Fruit fly (Drosophila melanogaster) whole organism, embryonic: ENCODE measurements around the gene NitFhit.

Source experiments
- Aef1 ChIP-seq: fragments of 200-800 bp; sonication (Bioruptor generic); IDR thresholded peaks from 3 replicates; pipeline ENCODE4 v1.3.6; 2022; ENCODE audit warnings: missing biosample characterization, missing genetic modification characterization
- Atf3 ChIP-seq: fragments of 200-800 bp; sonication (Bioruptor generic); optimal IDR thresholded peaks from 3 replicates; lab custom pipeline; 2016; ENCODE audit warnings: missing biosample characterization, missing genetic modification characterization
- CG10147 ChIP-seq: fragments of 200-800 bp; sonication (Bioruptor generic); optimal IDR thresholded peaks from 2 replicates; lab custom pipeline; 2019; ENCODE audit warnings: missing biosample characterization, mild to moderate bottlenecking, missing genetic modification characterization, moderate library complexity
- CG10209 ChIP-seq: fragments of 200-800 bp; sonication (Bioruptor generic); optimal IDR thresholded peaks from 3 replicates; lab custom pipeline; 2017; ENCODE audit warnings: missing biosample characterization, mild to moderate bottlenecking, missing genetic modification characterization, missing genetic modification reagents
- CG11398 ChIP-seq: fragments of 200-800 bp; sonication (Bioruptor generic); optimal IDR thresholded peaks from 2 replicates; lab custom pipeline; 2016; ENCODE audit warnings: missing biosample characterization, missing genetic modification characterization
- CG12219 ChIP-seq: fragments of 200-800 bp; sonication (Bioruptor generic); optimal IDR thresholded peaks from 3 replicates; lab custom pipeline; 2018; ENCODE audit warnings: missing biosample characterization, mild to moderate bottlenecking, missing genetic modification characterization
- CG12942 ChIP-seq: fragments of 200-800 bp; sonication (Bioruptor generic); optimal IDR thresholded peaks from 3 replicates; lab custom pipeline; 2016; ENCODE audit warnings: missing biosample characterization, missing genetic modification characterization
- CG13624 ChIP-seq: fragments of 200-800 bp; sonication (Bioruptor generic); optimal IDR thresholded peaks from 2 replicates; lab custom pipeline; 2016; ENCODE audit warnings: missing biosample characterization, missing genetic modification characterization
- CG16813 ChIP-seq: fragments of 200-800 bp; sonication (Bioruptor generic); IDR thresholded peaks from 3 replicates; pipeline ENCODE4 v1.3.6; 2022; ENCODE audit warnings: missing biosample characterization, missing genetic modification characterization; ENCODE audit not compliant: partially characterized antibody
- CG17186 ChIP-seq: fragments of 200-800 bp; sonication (Bioruptor generic); optimal IDR thresholded peaks from 3 replicates; lab custom pipeline; 2017; ENCODE audit warnings: missing biosample characterization, missing genetic modification reagents, missing genetic modification characterization
- CG17361 ChIP-seq: fragments of 200-800 bp; sonication (Bioruptor generic); IDR thresholded peaks from 3 replicates; pipeline ENCODE4 v1.3.6; 2022; ENCODE audit warnings: missing biosample characterization, missing genetic modification characterization
- CG18011 ChIP-seq: fragments of 200-800 bp; sonication (Bioruptor generic); optimal IDR thresholded peaks from 2 replicates; lab custom pipeline; 2017; ENCODE audit warnings: missing biosample characterization, missing genetic modification characterization, mild to moderate bottlenecking, moderate library complexity, missing genotype
- CG2129 ChIP-seq: fragments of 200-800 bp; sonication (Bioruptor generic); IDR thresholded peaks from 2 replicates; pipeline ENCODE4 v1.3.6; 2022; ENCODE audit warnings: missing biosample characterization, missing genetic modification characterization; ENCODE audit not compliant: partially characterized antibody
- CG30020 ChIP-seq: fragments of 200-800 bp; optimal IDR thresholded peaks from 2 replicates; lab custom pipeline; 2019; ENCODE audit warnings: missing biosample characterization, mild to moderate bottlenecking, missing genetic modification characterization, moderate library complexity
- CG34224 ChIP-seq: fragments of 200-800 bp; sonication (Bioruptor generic); IDR thresholded peaks from 3 replicates; pipeline ENCODE4 v1.3.6; 2022; ENCODE audit warnings: missing biosample characterization, missing genetic modification characterization; ENCODE audit not compliant: partially characterized antibody
- CG4328 ChIP-seq: fragments of 200-800 bp; sonication (Bioruptor generic); optimal IDR thresholded peaks from 3 replicates; lab custom pipeline; 2017; ENCODE audit warnings: missing biosample characterization, missing genetic modification reagents, missing genetic modification characterization
- CG4360 ChIP-seq: fragments of 200-800 bp; sonication (Bioruptor generic); IDR thresholded peaks from 2 replicates; pipeline ENCODE4 v1.3.6; 2022; ENCODE audit warnings: missing biosample characterization, missing genetic modification characterization
- CG5245 ChIP-seq: fragments of 200-800 bp; sonication (Bioruptor generic); optimal IDR thresholded peaks from 3 replicates; lab custom pipeline; 2016; ENCODE audit warnings: missing biosample characterization, missing genetic modification characterization
- CG6813 ChIP-seq: fragments of 200-800 bp; sonication (Bioruptor generic); optimal IDR thresholded peaks from 2 replicates; lab custom pipeline; 2017; ENCODE audit warnings: missing biosample characterization, missing genetic modification characterization, mild to moderate bottlenecking, moderate library complexity, missing genetic modification reagents
- CkIIα-i1 ChIP-seq: fragments of 200-800 bp; sonication (Bioruptor generic); IDR thresholded peaks from 2 replicates; pipeline ENCODE4 v1.3.6; 2022; ENCODE audit warnings: missing biosample characterization, missing genetic modification characterization
- D ChIP-seq, 2 experiments: fragments of 200-800 bp in 1 of 2; fragments of >200 bp in 1 of 2; sonication (Bioruptor generic) in 1 of 2; optimal IDR thresholded peaks; 2 replicates in 1 of 2; 3 replicates in 1 of 2; lab custom pipeline; 2017; ENCODE audit warnings: mild to moderate bottlenecking in 1 of 2, missing biosample characterization in 1 of 2, missing genetic modification characterization in 1 of 2, missing genetic modification reagents in 1 of 2
- E2f1 ChIP-seq: fragments of 200-800 bp; sonication (Bioruptor generic); IDR thresholded peaks from 2 replicates; pipeline ENCODE4 v1.3.6; 2022; ENCODE audit warnings: missing biosample characterization, missing genetic modification characterization
- Gsc ChIP-seq: fragments of 200-800 bp; sonication (Bioruptor generic); IDR thresholded peaks from 2 replicates; pipeline ENCODE4 v1.3.6; 2022; ENCODE audit warnings: missing biosample characterization, missing genetic modification characterization
- Hr78 ChIP-seq, 2 experiments: fragments of 200-800 bp in 1 of 2; fragments of >200 bp in 1 of 2; sonication (Bioruptor generic) in 1 of 2; optimal IDR thresholded peaks; 2 replicates each; lab custom pipeline; 2017 to 2019; ENCODE audit warnings: missing biosample characterization in 2 of 2, missing genetic modification characterization in 2 of 2, mild to moderate bottlenecking in 1 of 2, moderate library complexity in 1 of 2
- Med ChIP-seq: fragments of 200-800 bp; sonication (Bioruptor generic); peaks from one replicate; lab custom pipeline; 2016; ENCODE audit warnings: missing biosample characterization, missing genetic modification characterization, mild to moderate bottlenecking, inconsistent platforms, moderate library complexity
- NC2β ChIP-seq: fragments of 200-800 bp; sonication (Bioruptor generic); optimal IDR thresholded peaks from 2 replicates; lab custom pipeline; 2016; ENCODE audit warnings: missing biosample characterization, missing genetic modification characterization
- NfI ChIP-seq: fragments of 200-800 bp; sonication (Bioruptor generic); optimal IDR thresholded peaks from 3 replicates; lab custom pipeline; 2018; ENCODE audit warnings: missing biosample characterization, mild to moderate bottlenecking, missing genetic modification characterization, moderate library complexity
- Oaz ChIP-seq: fragments of 200-800 bp; sonication (Bioruptor generic); IDR thresholded peaks from 2 replicates; pipeline ENCODE4 v1.3.6; 2022; ENCODE audit warnings: missing biosample characterization, missing genetic modification characterization
- Oli ChIP-seq: fragments of 200-800 bp; sonication (Bioruptor generic); optimal IDR thresholded peaks from 2 replicates; lab custom pipeline; 2018; ENCODE audit warnings: missing biosample characterization, mild to moderate bottlenecking, missing genetic modification characterization, moderate library complexity
- Tbp ChIP-seq: fragments of >200 bp; optimal IDR thresholded peaks from 2 replicates; lab custom pipeline; 2018; ENCODE audit warnings: missing biosample characterization, missing genetic modification characterization
- ap ChIP-seq: fragments of 200-800 bp; sonication (Bioruptor generic); IDR thresholded peaks from 2 replicates; pipeline ENCODE4 v1.3.6; 2022; ENCODE audit warnings: missing biosample characterization, missing genetic modification characterization
- ara ChIP-seq: fragments of 200-800 bp; sonication (Bioruptor generic); IDR thresholded peaks from 2 replicates; pipeline ENCODE4 v1.3.6; 2022; ENCODE audit warnings: missing biosample characterization, missing genetic modification characterization
- caup ChIP-seq: fragments of 200-800 bp; sonication (Bioruptor generic); optimal IDR thresholded peaks from 3 replicates; lab custom pipeline; 2017; ENCODE audit warnings: missing biosample characterization, mild to moderate bottlenecking, missing genetic modification characterization, moderate library complexity; ENCODE audit not compliant: severe bottlenecking
- chinmo ChIP-seq: fragments of 200-800 bp; sonication (Bioruptor generic); IDR thresholded peaks from 4 replicates; pipeline ENCODE4 v1.3.6; 2022; ENCODE audit warnings: missing biosample characterization, missing genetic modification characterization; ENCODE audit not compliant: partially characterized antibody
- danr ChIP-seq: fragments of 200-800 bp; sonication (Bioruptor generic); IDR thresholded peaks from 2 replicates; pipeline ENCODE4 v1.3.6; 2022; ENCODE audit warnings: missing biosample characterization, missing genetic modification characterization
- dimm ChIP-seq: fragments of 200-800 bp; sonication (Bioruptor generic); IDR thresholded peaks from 2 replicates; pipeline ENCODE4 v1.3.6; 2022; ENCODE audit warnings: missing biosample characterization, missing genetic modification characterization
- dmrt11E ChIP-seq: fragments of 200-800 bp; sonication (Bioruptor generic); optimal IDR thresholded peaks from 3 replicates; lab custom pipeline; 2018; ENCODE audit warnings: missing biosample characterization, mild to moderate bottlenecking, missing genetic modification characterization, moderate library complexity
- en ChIP-seq: fragments of 200-800 bp; sonication (Bioruptor generic); optimal IDR thresholded peaks from 2 replicates; lab custom pipeline; 2016; ENCODE audit warnings: missing biosample characterization, missing genetic modification characterization
- fd3F ChIP-seq: fragments of 200-800 bp; sonication (Bioruptor generic); optimal IDR thresholded peaks from 2 replicates; lab custom pipeline; 2018; ENCODE audit warnings: missing biosample characterization, mild to moderate bottlenecking, missing genetic modification characterization, moderate library complexity
- lmd ChIP-seq: fragments of 200-800 bp; sonication (Bioruptor generic); IDR thresholded peaks from 2 replicates; pipeline ENCODE4 v1.3.6; 2022; ENCODE audit warnings: missing biosample characterization, missing genetic modification characterization
- luna ChIP-seq: fragments of 200-800 bp; sonication (Bioruptor generic); optimal IDR thresholded peaks from 2 replicates; lab custom pipeline; 2016; ENCODE audit warnings: missing biosample characterization, missing genetic modification characterization
- mld ChIP-seq: fragments of 200-800 bp; sonication (Bioruptor generic); IDR thresholded peaks from 3 replicates; pipeline ENCODE4 v1.3.6; 2022; ENCODE audit warnings: missing biosample characterization, missing genetic modification characterization; ENCODE audit not compliant: partially characterized antibody
- onecut ChIP-seq: fragments of 200-800 bp; sonication (Bioruptor generic); IDR thresholded peaks from 2 replicates; pipeline ENCODE4 v1.3.6; 2022; ENCODE audit warnings: missing biosample characterization, missing genetic modification characterization
- org-1 ChIP-seq: fragments of 200-800 bp; sonication (Bioruptor generic); optimal IDR thresholded peaks from 2 replicates; lab custom pipeline; 2017; ENCODE audit warnings: missing biosample characterization, missing genetic modification characterization
- otp ChIP-seq: fragments of 200-800 bp; sonication (Bioruptor generic); IDR thresholded peaks from 3 replicates; pipeline ENCODE4, ENCODE4 v1.3.6; 2022; ENCODE audit warnings: missing biosample characterization, missing genetic modification characterization
- seq ChIP-seq: fragments of 200-800 bp; sonication (Bioruptor generic); IDR thresholded peaks from 2 replicates; pipeline ENCODE4 v1.3.6; 2022; ENCODE audit warnings: missing biosample characterization, missing genetic modification characterization
- slp2 ChIP-seq: fragments of 200-800 bp; sonication (Bioruptor generic); optimal IDR thresholded peaks from 2 replicates; lab custom pipeline; 2016; ENCODE audit warnings: missing biosample characterization, missing genetic modification characterization
- tll ChIP-seq, 2 experiments: fragments of 200-800 bp in 1 of 2; fragments of >200 bp in 1 of 2; sonication (Bioruptor generic) in 1 of 2; optimal IDR thresholded peaks; 2 replicates each; lab custom pipeline; 2017 to 2019; ENCODE audit warnings: missing biosample characterization in 2 of 2, missing genetic modification characterization in 2 of 2, mild to moderate bottlenecking in 1 of 2, moderate library complexity in 1 of 2
- vfl ChIP-seq: fragments of 200-800 bp; sonication (Bioruptor generic); optimal IDR thresholded peaks from 2 replicates; lab custom pipeline; 2016; ENCODE audit warnings: missing biosample characterization, missing genetic modification characterization
- wek ChIP-seq: fragments of 200-800 bp; sonication (Bioruptor generic); optimal IDR thresholded peaks from 3 replicates; lab custom pipeline; 2018; ENCODE audit warnings: missing biosample characterization, mild to moderate bottlenecking, missing genetic modification characterization, moderate library complexity

NitFhit gene

DNA sequence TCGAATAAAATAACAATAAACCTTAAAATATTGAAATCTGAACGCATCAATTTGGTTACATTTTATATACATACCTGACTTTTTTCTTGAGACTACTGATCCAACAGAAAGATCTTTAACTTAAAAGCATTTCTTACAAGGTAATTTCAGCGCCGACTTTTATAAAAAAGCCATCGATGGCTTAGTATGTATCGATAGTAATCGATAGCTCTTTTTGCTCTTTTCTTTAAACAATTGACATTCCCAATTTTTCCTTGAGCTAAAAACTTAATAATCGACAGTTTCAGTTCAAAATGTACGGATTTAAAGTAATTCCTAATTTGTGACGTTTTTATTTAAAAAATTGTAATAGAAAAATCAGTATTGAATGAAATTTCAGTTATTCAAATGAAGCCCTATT lies 29.0 kb upstream of the NitFhit start (continued):
- no peak for TF ChIP-seq CkIIα-i1
- no peak for TF ChIP-seq Aef1 (GFP tag; lab: Robert Waterston, UW)
- no peak for TF ChIP-seq CG10209 (GFP tag; lab: Kevin White, UChicago)
- TF ChIP-seq caup (GFP tag; lab: Kevin White, UChicago): no peak
- TF ChIP-seq org-1 (GFP tag; lab: Kevin White, UChicago): no peak
- TF ChIP-seq CG30020 (tag; lab: Kevin White, UChicago): peak; percentile 2
- no peak for TF ChIP-seq en (GFP tag; lab: Kevin White, UChicago)
- no peak for TF ChIP-seq onecut
- TF ChIP-seq CG4328 (GFP tag; lab: Kevin White, UChicago): no peak
- TF ChIP-seq Med (GFP tag; lab: Kevin White, UChicago): peak; percentile 65
- peak; percentile 1 for TF ChIP-seq CG10147 (GFP tag; lab: Kevin White, UChicago)
- no peak for TF ChIP-seq D (optimal IDR thresholded peaks at IDR 0.05; lab: Kevin White, UChicago)
- TF ChIP-seq D (GFP tag; optimal IDR thresholded peaks at IDR 0.05; lab: Kevin White, UChicago): no peak
- no peak for TF ChIP-seq dimm (GFP tag; lab: Robert Waterston, UW)
- no peak for TF ChIP-seq vfl
- TF ChIP-seq Hr78 (GFP tag; optimal IDR thresholded peaks at IDR 0.05; lab: Kevin White, UChicago): no peak
- no peak for TF ChIP-seq Oaz (GFP tag; lab: Robert Waterston, UW)
- TF ChIP-seq Oli (tag; lab: Kevin White, UChicago): no peak
- TF ChIP-seq CG2129 (GFP tag; lab: Robert Waterston, UW): peak; percentile 68
- TF ChIP-seq Tbp (GFP tag; lab: Kevin White, UChicago): no peak
- no peak for TF ChIP-seq CG13624 (GFP tag; lab: Kevin White, UChicago)
- TF ChIP-seq slp2 (GFP tag; lab: Kevin White, UChicago): no peak
- no peak for TF ChIP-seq luna (GFP tag; lab: Kevin White, UChicago)
- no peak for TF ChIP-seq CG12942 (GFP tag; lab: Kevin White, UChicago)
- peak; percentile 86 for TF ChIP-seq mld
- no peak for TF ChIP-seq CG11398 (GFP tag; lab: Kevin White, UChicago)
- no peak for TF ChIP-seq CG12219 (GFP tag; lab: Kevin White, UChicago)
- TF ChIP-seq Atf3 (GFP tag; lab: Kevin White, UChicago): no peak
- TF ChIP-seq CG16813 (GFP tag; lab: Robert Waterston, UW): peak; percentile 80
- no peak for TF ChIP-seq dmrt11E (tag; lab: Kevin White, UChicago)
- TF ChIP-seq wek (GFP tag; lab: Kevin White, UChicago): no peak
- TF ChIP-seq CG5245: no peak
- no peak for TF ChIP-seq chinmo
- TF ChIP-seq otp: no peak
- no peak for TF ChIP-seq tll (GFP tag; optimal IDR thresholded peaks at IDR 0.05; lab: Kevin White, UChicago)
- no peak for TF ChIP-seq Gsc (GFP tag; lab: Robert Waterston, UW)
- TF ChIP-seq lmd (GFP tag; lab: Robert Waterston, UW): no peak
- TF ChIP-seq CG17361: no peak
- no peak for TF ChIP-seq E2f1 (GFP tag; lab: Robert Waterston, UW)
- no peak for TF ChIP-seq fd3F
- TF ChIP-seq CG6813 (GFP tag; lab: Kevin White, UChicago): no peak
- TF ChIP-seq CG18011: no peak
- no peak for TF ChIP-seq danr (GFP tag; lab: Robert Waterston, UW)
- TF ChIP-seq CG4360 (GFP tag; lab: Robert Waterston, UW): no peak
- no peak for TF ChIP-seq ara (GFP tag; lab: Robert Waterston, UW)
- no peak for TF ChIP-seq ap (GFP tag; lab: Robert Waterston, UW)
- TF ChIP-seq CG17186 (GFP tag; lab: Kevin White, UChicago): no peak
- TF ChIP-seq NfI (GFP tag; lab: Kevin White, UChicago): no peak
- TF ChIP-seq NC2β (GFP tag; lab: Kevin White, UChicago): no peak
- TF ChIP-seq CG34224 (GFP tag; lab: Robert Waterston, UW): peak; percentile 92
- TF ChIP-seq seq (GFP tag; lab: Robert Waterston, UW): no peak
